Worm (Caenorhabditis elegans): Measurements from ENCODE around the gene R107.2.

- no peak for TF ChIP-seq skn-1 (tag; optimal IDR thresholded peaks at IDR 0.05)
- TF ChIP-seq ceh-32 (tag; optimal IDR thresholded peaks at IDR 0.05; ENCODE audit: poor library complexity) = no peak
- no peak for TF ChIP-seq ztf-7 (tag; optimal IDR thresholded peaks at IDR 0.05)
- no peak for TF ChIP-seq ztf-11 (tag; optimal IDR thresholded peaks at IDR 0.05)
- TF ChIP-seq aly-2 (tag; optimal IDR thresholded peaks at IDR 0.05) = no peak
- no peak for TF ChIP-seq nhr-77 (tag; optimal IDR thresholded peaks at IDR 0.05)
- TF ChIP-seq fos-1 (tag; optimal IDR thresholded peaks at IDR 0.05) = no peak
- no peak for TF ChIP-seq mep-1 (tag; optimal IDR thresholded peaks at IDR 0.05)
These were observed 23.2 kb downstream of the R107.2 start, which contains the start of gene F59B2.14 for ce11 chrIII:9022535-9022934.
